Worm (Caenorhabditis elegans): ENCODE measurements around the gene Y37D8A.3.

Gene Y37D8A.3

ce11 chrIII:12829068-12829467 lies at the start of gene Y37D8A.3:
Gene Y37D8A.3 (plus strand): TSS chrIII:12829368.
- TF ChIP-seq dsc-1 (tag; optimal IDR thresholded peaks at IDR 0.05) (no peak), lin-39 (tag; optimal IDR thresholded peaks at IDR 0.05) (no peak), mdl-1 (tag; optimal IDR thresholded peaks at IDR 0.05) (no peak), egl-27 (tag; optimal IDR thresholded peaks at IDR 0.05) (no peak), unc-62 (GFP tag; optimal IDR thresholded peaks at IDR 0.05) (no peak), nhr-85 (tag) (no peak), fkh-8 (tag; optimal IDR thresholded peaks at IDR 0.05) (no peak), dpl-1 (GFP tag; optimal IDR thresholded peaks at IDR 0.05) (no peak), lsy-2 (tag; optimal IDR thresholded peaks at IDR 0.05) (no peak), nhr-20 (tag; optimal IDR thresholded peaks at IDR 0.05) (no peak), snu-23 (GFP tag; optimal IDR thresholded peaks at IDR 0.05) (no peak), xbp-1 (tag; optimal IDR thresholded peaks at IDR 0.05) (no peak), nhr-28 (tag; optimal IDR thresholded peaks at IDR 0.05) (no peak), fos-1 (tag; optimal IDR thresholded peaks at IDR 0.05) (no peak), grh-1 (GFP tag; IDR thresholded peaks at IDR 0.05) (no peak)

ce11 chrIII:12779676-12780337 lies 49.4 kb upstream of the Y37D8A.3 start, which contains the start of gene gab-1:
Gene gab-1 (minus strand): TSS chrIII:12779726.
- TF ChIP-seq nhr-28 (tag; optimal IDR thresholded peaks at IDR 0.05) (no peak), blmp-1 (tag; optimal IDR thresholded peaks at IDR 0.05) (no peak), fos-1 (tag; optimal IDR thresholded peaks at IDR 0.05) (no peak), zag-1 (tag; optimal IDR thresholded peaks at IDR 0.05) (no peak), egl-27 (tag; optimal IDR thresholded peaks at IDR 0.05) (no peak), mdl-1 (tag; optimal IDR thresholded peaks at IDR 0.05) (no peak), lin-35 (GFP tag; optimal IDR thresholded peaks at IDR 0.05) (no peak)

- peak; percentile 82 for TF ChIP-seq fkh-10 (GFP tag; optimal IDR thresholded peaks at IDR 0.05)
- TF ChIP-seq ceh-63 (GFP tag; optimal IDR thresholded peaks at IDR 0.05): no peak
Observed at ce11 chrIII:12783878-12784277, 45.3 kb upstream of the Y37D8A.3 start.

- TF ChIP-seq unc-86 (tag; optimal IDR thresholded peaks at IDR 0.05): no peak
- no peak for TF ChIP-seq ces-1 (GFP tag; optimal IDR thresholded peaks at IDR 0.05)
Observed at ce11 chrIII:12784854-12785253, 44.3 kb upstream of the Y37D8A.3 start, which contains the start of gene lgc-37. Gene lgc-37 (plus strand): TSS chrIII:12785154.

ce11 chrIII:12785427-12785826 lies 43.7 kb upstream of the Y37D8A.3 start:
- TF ChIP-seq blmp-1 (tag; optimal IDR thresholded peaks at IDR 0.05) (no peak), pag-3 (tag; optimal IDR thresholded peaks at IDR 0.05; ENCODE audit: borderline replicate concordance, insufficient read depth) (no peak), F16B12.6 (tag; optimal IDR thresholded peaks at IDR 0.05) (no peak), ceh-82 (tag; optimal IDR thresholded peaks at IDR 0.05) (no peak), egl-27 (tag; optimal IDR thresholded peaks at IDR 0.05) (no peak), nhr-19 (GFP tag; conservative IDR thresholded peaks at IDR 0.05) (no peak), xbp-1 (tag; optimal IDR thresholded peaks at IDR 0.05) (no peak), tbx-2 (tag; optimal IDR thresholded peaks at IDR 0.05) (no peak), nhr-20 (tag; optimal IDR thresholded peaks at IDR 0.05) (no peak), nhr-76 (tag; optimal IDR thresholded peaks at IDR 0.05) (no peak), ztf-4 (tag; optimal IDR thresholded peaks at IDR 0.05) (no peak), lsy-2 (tag; optimal IDR thresholded peaks at IDR 0.05) (no peak), unc-130 (tag; optimal IDR thresholded peaks at IDR 0.05) (no peak)

DNA sequence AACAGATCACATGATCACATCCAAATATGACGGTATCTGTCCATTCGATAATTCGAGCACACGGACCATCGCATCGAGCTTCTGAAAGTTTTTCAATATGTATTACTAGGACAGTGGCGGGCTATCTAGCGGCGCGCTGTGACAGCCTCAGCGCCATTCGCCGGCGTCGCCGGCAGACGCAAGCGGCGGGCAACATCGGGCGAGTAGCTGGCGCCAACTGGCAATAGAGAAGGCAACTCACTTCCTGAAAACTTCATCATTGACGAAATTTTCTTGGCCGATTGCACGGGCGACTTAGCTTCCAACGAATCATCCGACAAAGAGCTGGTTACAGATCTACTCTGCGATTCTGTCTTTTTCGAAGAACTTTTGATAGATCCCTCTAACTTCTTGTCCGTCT lies 40.9 kb upstream of the Y37D8A.3 start:
- TF ChIP-seq nhr-85 (tag): no peak
- TF ChIP-seq hlh-17 (GFP tag; optimal IDR thresholded peaks at IDR 0.05; ENCODE audit: borderline replicate concordance): no peak
- no peak for TF ChIP-seq lin-39 (tag; optimal IDR thresholded peaks at IDR 0.05)
- TF ChIP-seq ztf-4 (tag; optimal IDR thresholded peaks at IDR 0.05): no peak
- no peak for TF ChIP-seq isw-1 (GFP tag; IDR thresholded peaks at IDR 0.05)
- no peak for TF ChIP-seq mef-2 (tag; optimal IDR thresholded peaks at IDR 0.05)
- no peak for TF ChIP-seq efl-3 (GFP tag; optimal IDR thresholded peaks at IDR 0.05)
- TF ChIP-seq ceh-82 (tag; optimal IDR thresholded peaks at IDR 0.05): no peak

Data from whole organism, L1 larva.